Fruit fly (Drosophila melanogaster) whole organism, adult: ENCODE results near the gene CG44406.

Experiments
- CG11617 ChIP-seq: fragments of 200-800 bp; sonication (Bioruptor generic); optimal IDR thresholded peaks from 2 replicates; lab custom pipeline; 2017; ENCODE audit warnings: mild to moderate bottlenecking, missing biosample characterization, missing genetic modification reagents, missing genetic modification characterization
- CG12768 ChIP-seq: fragments of 200-800 bp; sonication (Bioruptor generic); optimal IDR thresholded peaks from 2 replicates; lab custom pipeline; 2017; ENCODE audit warnings: missing biosample characterization, missing genetic modification characterization, mild to moderate bottlenecking, moderate library complexity, missing genetic modification reagents
- CG14711 ChIP-seq: fragments of 200-800 bp; sonication (Bioruptor generic); optimal IDR thresholded peaks from 2 replicates; lab custom pipeline; 2018; ENCODE audit warnings: missing biosample characterization, mild to moderate bottlenecking, missing genetic modification characterization, moderate library complexity
- CG1620 ChIP-seq: fragments of 200-800 bp; sonication (Bioruptor generic); optimal IDR thresholded peaks from 2 replicates; lab custom pipeline; 2016; ENCODE audit warnings: missing biosample characterization, missing genetic modification characterization
- CG33017 ChIP-seq: fragments of 200-800 bp; sonication (Bioruptor generic); optimal IDR thresholded peaks from 2 replicates; lab custom pipeline; 2018; ENCODE audit warnings: missing biosample characterization, mild to moderate bottlenecking, missing genetic modification characterization, moderate library complexity
- CG5204 ChIP-seq: fragments of 200-800 bp; sonication (Bioruptor generic); optimal IDR thresholded peaks from 2 replicates; lab custom pipeline; 2016; ENCODE audit warnings: missing biosample characterization, missing genetic modification characterization
- CG7045 ChIP-seq: fragments of 200-800 bp; sonication (Bioruptor generic); optimal IDR thresholded peaks from 2 replicates; lab custom pipeline; 2017; ENCODE audit warnings: missing biosample characterization, mild to moderate bottlenecking, missing genetic modification characterization
- CG7101 ChIP-seq: fragments of 200-800 bp; sonication (Bioruptor generic); optimal IDR thresholded peaks from 2 replicates; lab custom pipeline; 2018; ENCODE audit warnings: missing biosample characterization, mild to moderate bottlenecking, missing genetic modification characterization, moderate library complexity
- Clk ChIP-seq: fragments of 200-800 bp; sonication (Bioruptor generic); optimal IDR thresholded peaks from 2 replicates; lab custom pipeline; 2017; ENCODE audit warnings: missing biosample characterization, missing genetic modification characterization
- Crg-1 ChIP-seq: fragments of 200-800 bp; sonication (Bioruptor generic); optimal IDR thresholded peaks from 2 replicates; lab custom pipeline; 2016; ENCODE audit warnings: missing biosample characterization, missing genetic modification characterization
- Hr96 ChIP-seq: fragments of 200-800 bp; sonication (Bioruptor generic); optimal IDR thresholded peaks from 2 replicates; lab custom pipeline; 2016; ENCODE audit warnings: missing biosample characterization, missing genetic modification characterization
- Mnt ChIP-seq: fragments of 200-800 bp; sonication (Bioruptor generic); optimal IDR thresholded peaks from 2 replicates; lab custom pipeline; 2016; ENCODE audit warnings: missing biosample characterization, mild to moderate bottlenecking, missing genetic modification characterization
- bab1 ChIP-seq: fragments of 200-800 bp; sonication (Bioruptor generic); optimal IDR thresholded peaks from 3 replicates; lab custom pipeline; 2019; ENCODE audit warnings: missing biosample characterization, mild to moderate bottlenecking, missing genetic modification characterization, moderate library complexity
- cic ChIP-seq: fragments of 200-800 bp; sonication (Bioruptor generic); optimal IDR thresholded peaks from 2 replicates; lab custom pipeline; 2017; ENCODE audit warnings: missing biosample characterization, mild to moderate bottlenecking, missing genetic modification characterization, moderate library complexity
- cnc ChIP-seq, 2 experiments: fragments of >200 bp; optimal IDR thresholded peaks; 2 replicates each; lab custom pipeline; 2017
- kay ChIP-seq: fragments of 200-800 bp; sonication (Bioruptor generic); peaks from one replicate; lab custom pipeline; 2016; ENCODE audit warnings: missing biosample characterization, missing genetic modification characterization, borderline replicate concordance
- ovo ChIP-seq: fragments of 200-800 bp; sonication (Bioruptor generic); optimal IDR thresholded peaks from 2 replicates; lab custom pipeline; 2016; ENCODE audit warnings: missing biosample characterization, missing genetic modification characterization
- pad ChIP-seq: fragments of 200-800 bp; sonication (Bioruptor generic); optimal IDR thresholded peaks from 3 replicates; lab custom pipeline; 2017; ENCODE audit warnings: missing biosample characterization, missing genetic modification characterization, mild to moderate bottlenecking, moderate library complexity, missing genetic modification reagents
- tj ChIP-seq: fragments of 200-800 bp; sonication (Bioruptor generic); optimal IDR thresholded peaks from 3 replicates; lab custom pipeline; 2017; ENCODE audit warnings: missing biosample characterization, mild to moderate bottlenecking, missing genetic modification characterization, moderate library complexity
- toe ChIP-seq: fragments of 200-800 bp; sonication (Bioruptor generic); optimal IDR thresholded peaks from 2 replicates; lab custom pipeline; 2016; ENCODE audit warnings: missing biosample characterization, missing genetic modification characterization

The CG44406 gene

dm6 chr2L:16982201-16982600 lies at the start of gene CG44406:
Gene CG44406, minus strand, starts transcription at chr2L:16982301.
- TF ChIP-seq Clk (GFP tag; lab: Kevin White, UChicago), result no peak
- TF ChIP-seq toe, result no peak
- no peak for TF ChIP-seq CG33017 (tag; lab: Kevin White, UChicago)
- no peak for TF ChIP-seq CG5204 (GFP tag; lab: Kevin White, UChicago)

- TF ChIP-seq ovo (GFP tag; lab: Kevin White, UChicago) (no peak), CG7101 (tag; lab: Kevin White, UChicago) (no peak), Mnt (GFP tag; lab: Kevin White, UChicago) (no peak), kay (GFP tag; lab: Kevin White, UChicago) (no peak), CG33017 (tag; lab: Kevin White, UChicago) (no peak), Clk (GFP tag; lab: Kevin White, UChicago) (no peak), pad (GFP tag; lab: Kevin White, UChicago) (no peak), Hr96 (no peak), CG7045 (GFP tag; lab: Kevin White, UChicago) (no peak), cnc (optimal IDR thresholded peaks at IDR 0.05; lab: Kevin White, UChicago) (no peak), CG1620 (GFP tag; lab: Kevin White, UChicago) (no peak), cic (GFP tag; lab: Kevin White, UChicago) (no peak), toe (no peak), Crg-1 (GFP tag; lab: Kevin White, UChicago) (no peak), CG12768 (GFP tag; lab: Kevin White, UChicago) (no peak), CG11617 (GFP tag; lab: Kevin White, UChicago) (no peak), tj (GFP tag; lab: Kevin White, UChicago) (no peak), CG14711 (tag; lab: Kevin White, UChicago) (no peak)
These were observed 45.4 kb upstream of the CG44406 start for dm6 chr2L:17027503-17027902.

dm6 chr2L:17014600-17014999 lies 32.5 kb upstream of the CG44406 start, which contains the start of gene CG6304:
Gene CG6304, minus strand, starts transcription at chr2L:17014700.
- TF ChIP-seq pad (GFP tag; lab: Kevin White, UChicago) (no peak), CG7045 (GFP tag; lab: Kevin White, UChicago) (no peak), cic (GFP tag; lab: Kevin White, UChicago) (no peak), CG1620 (GFP tag; lab: Kevin White, UChicago) (no peak), CG5204 (GFP tag; lab: Kevin White, UChicago) (no peak), Mnt (GFP tag; lab: Kevin White, UChicago) (no peak), Clk (GFP tag; lab: Kevin White, UChicago) (no peak), tj (GFP tag; lab: Kevin White, UChicago) (no peak), Crg-1 (GFP tag; lab: Kevin White, UChicago) (no peak), CG7101 (tag; lab: Kevin White, UChicago) (no peak)

DNA sequence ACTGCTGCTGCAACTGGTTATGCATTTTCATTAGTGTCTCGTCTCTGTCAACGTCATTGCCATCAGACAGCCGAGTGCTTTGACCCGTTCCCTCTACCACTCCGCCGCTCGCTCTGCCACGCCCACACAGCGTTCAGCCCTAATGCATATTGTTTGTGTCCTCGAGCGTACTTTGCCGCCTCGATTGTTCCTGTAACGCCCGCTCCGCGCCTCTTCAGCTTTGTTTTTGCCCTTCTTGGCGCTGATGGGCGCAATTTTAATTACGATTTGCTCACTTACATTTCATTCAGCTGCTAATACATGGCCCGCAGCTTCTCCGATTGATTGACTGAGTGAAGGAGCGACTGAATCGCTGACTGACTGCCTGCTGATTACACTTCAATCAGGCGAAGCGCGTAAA lies 14.2 kb upstream of the CG44406 start:
- TF ChIP-seq CG11617 (GFP tag; lab: Kevin White, UChicago) (no peak), CG1620 (GFP tag; lab: Kevin White, UChicago) (no peak), kay (GFP tag; lab: Kevin White, UChicago) (no peak), toe (no peak), CG33017 (tag; lab: Kevin White, UChicago) (no peak), Crg-1 (GFP tag; lab: Kevin White, UChicago) (no peak), pad (GFP tag; lab: Kevin White, UChicago) (no peak), CG5204 (GFP tag; lab: Kevin White, UChicago) (no peak), CG7101 (tag; lab: Kevin White, UChicago) (no peak), Clk (GFP tag; lab: Kevin White, UChicago) (no peak), Hr96 (no peak), ovo (GFP tag; lab: Kevin White, UChicago) (no peak), tj (GFP tag; lab: Kevin White, UChicago) (no peak), CG12768 (GFP tag; lab: Kevin White, UChicago) (no peak), CG14711 (tag; lab: Kevin White, UChicago) (no peak), bab1 (no peak), cic (GFP tag; lab: Kevin White, UChicago) (no peak)

DNA sequence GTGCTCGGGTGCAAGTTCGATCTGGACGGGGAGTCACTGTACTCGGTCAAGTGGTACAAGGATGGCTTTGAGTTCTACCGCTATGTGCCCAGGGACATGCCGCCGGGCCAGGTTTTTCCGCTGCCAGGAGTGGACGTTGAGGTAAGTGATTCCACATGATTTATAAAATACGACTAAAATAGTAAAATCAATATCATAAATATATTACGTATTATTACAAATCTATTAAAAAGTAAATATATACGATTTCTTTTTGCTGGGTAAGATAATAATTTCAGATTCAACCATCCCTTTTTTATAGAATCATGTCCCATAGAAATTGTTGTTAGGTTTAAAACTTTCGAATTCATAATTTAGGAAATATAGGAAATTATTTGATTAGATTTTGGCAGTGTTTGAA lies 2.6 kb upstream of the CG44406 start, which contains the start of gene CG31806:
Gene CG31806 (plus strand): TSS at position 301 of the 400 bp plus-strand sequence.
- TF ChIP-seq CG7101 (tag; lab: Kevin White, UChicago) (no peak), kay (GFP tag; lab: Kevin White, UChicago) (no peak), cnc (optimal IDR thresholded peaks at IDR 0.05; lab: Kevin White, UChicago) (no peak), cic (GFP tag; lab: Kevin White, UChicago) (no peak), Hr96 (no peak), ovo (GFP tag; lab: Kevin White, UChicago) (no peak), CG5204 (GFP tag; lab: Kevin White, UChicago) (no peak), toe (no peak), CG11617 (GFP tag; lab: Kevin White, UChicago) (no peak), CG12768 (GFP tag; lab: Kevin White, UChicago) (no peak), Mnt (GFP tag; lab: Kevin White, UChicago) (no peak), CG33017 (tag; lab: Kevin White, UChicago) (no peak), CG14711 (tag; lab: Kevin White, UChicago) (no peak), bab1 (no peak), Crg-1 (GFP tag; lab: Kevin White, UChicago) (no peak)

DNA sequence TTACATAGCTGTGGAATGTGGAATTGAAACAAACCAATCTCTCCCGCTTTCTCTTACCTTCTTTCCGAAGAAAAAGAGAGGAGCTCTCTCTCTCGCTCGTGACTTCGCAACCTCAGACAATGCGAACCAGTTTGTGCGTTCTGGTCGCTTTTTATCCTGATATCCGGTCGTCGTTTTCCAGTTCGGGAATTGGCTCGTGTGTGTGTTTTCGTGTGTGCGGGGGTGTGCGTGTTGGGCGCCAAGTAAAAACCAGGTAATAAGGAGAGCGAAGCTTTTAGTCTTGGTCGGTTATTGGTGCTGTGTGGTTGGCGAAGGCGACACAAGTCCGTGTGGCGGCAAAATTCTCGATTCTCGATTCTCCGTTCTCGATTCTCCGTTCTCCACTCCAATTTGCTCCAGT lies 9.3 kb downstream of the CG44406 start, which contains the start of gene beat-IIIb:
Gene beat-IIIb (plus strand): TSS at position 304 of the 400 bp plus-strand sequence.
- no peak for TF ChIP-seq cic (GFP tag; lab: Kevin White, UChicago)
- TF ChIP-seq CG1620 (GFP tag; lab: Kevin White, UChicago), result no peak
- TF ChIP-seq kay (GFP tag; lab: Kevin White, UChicago), result no peak
- TF ChIP-seq Clk (GFP tag; lab: Kevin White, UChicago), result no peak
- TF ChIP-seq pad (GFP tag; lab: Kevin White, UChicago), result no peak
